Fruit fly (Drosophila melanogaster): ENCODE measurements around the gene Spp.

Spp gene

DNA sequence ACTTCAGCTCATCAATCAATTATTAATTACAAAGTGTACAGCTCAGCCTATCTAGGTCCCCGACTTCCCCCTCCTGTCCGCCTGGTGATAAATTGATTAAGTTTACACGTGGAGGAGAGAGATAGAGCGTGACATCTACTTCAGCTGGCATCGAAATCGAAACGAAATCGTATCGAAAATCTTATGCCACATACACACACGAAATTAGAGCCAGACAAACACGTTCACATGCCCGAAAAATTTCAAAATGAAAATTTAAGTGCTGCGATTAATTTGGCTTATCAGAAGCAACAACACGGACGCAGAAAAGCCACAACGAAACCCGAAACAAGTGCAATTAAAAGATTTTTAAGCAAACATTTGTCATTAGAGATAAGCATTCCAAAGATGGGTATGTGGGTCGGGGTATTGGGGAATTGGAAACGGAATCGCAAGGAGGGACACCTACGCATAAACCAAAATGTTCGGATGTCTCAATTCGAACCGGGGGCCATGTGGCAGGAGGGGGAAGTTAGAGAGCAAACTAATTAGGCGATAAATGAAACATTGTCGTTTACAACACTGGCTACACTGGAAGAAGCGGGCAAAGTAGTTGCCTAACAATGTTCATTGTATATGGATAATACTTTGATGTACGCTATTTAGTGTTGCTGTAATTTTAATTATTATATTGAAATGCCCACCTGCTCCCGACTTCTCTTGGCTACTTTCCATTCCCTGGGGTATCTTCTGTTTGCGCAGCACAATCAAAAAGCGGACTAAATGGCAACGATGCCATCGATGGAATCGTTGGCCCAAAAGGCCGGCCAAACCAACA lies 46.6 kb downstream of the Spp start (continued):
- no peak for TF ChIP-seq salm (tag; optimal IDR thresholded peaks at IDR 0.05)
- TF ChIP-seq Atf6 (GFP tag; IDR thresholded peaks at IDR 0.05), result no peak
- no peak for TF ChIP-seq Ssrp (tag; optimal IDR thresholded peaks at IDR 0.05)
- TF ChIP-seq Hmr (GFP tag; optimal IDR thresholded peaks at IDR 0.05), result no peak
- TF ChIP-seq Xbp1 (GFP tag; optimal IDR thresholded peaks at IDR 0.05), result no peak
- no peak for TF ChIP-seq CG1233 (GFP tag; optimal IDR thresholded peaks at IDR 0.05)
- no peak for TF ChIP-seq slp2 (GFP tag; optimal IDR thresholded peaks at IDR 0.05)
- no peak for TF ChIP-seq Doc2 (GFP tag; IDR thresholded peaks at IDR 0.05)
- TF ChIP-seq ro (GFP tag; IDR thresholded peaks at IDR 0.05), result no peak
- TF ChIP-seq CG10565 (GFP tag; optimal IDR thresholded peaks at IDR 0.05), result no peak
- no peak for TF ChIP-seq peb (GFP tag; IDR thresholded peaks at IDR 0.05)
- no peak for TF ChIP-seq ham (GFP tag; IDR thresholded peaks at IDR 0.05)
- TF ChIP-seq CG15269 (tag; optimal IDR thresholded peaks at IDR 0.05), result no peak
- no peak for TF ChIP-seq CG16863 (GFP tag; optimal IDR thresholded peaks at IDR 0.05)
- TF ChIP-seq ash1 (GFP tag; optimal IDR thresholded peaks at IDR 0.05), result no peak
- no peak for TF ChIP-seq scrt (GFP tag; optimal IDR thresholded peaks at IDR 0.05)
- TF ChIP-seq ttk (GFP tag; IDR thresholded peaks at IDR 0.05), result no peak; the same call in 1 of the 2 replicates
- no peak for TF ChIP-seq CG8290 (GFP tag; optimal IDR thresholded peaks at IDR 0.05)
- TF ChIP-seq CG8290 (tag; optimal IDR thresholded peaks at IDR 0.05), result no peak
- no peak for TF ChIP-seq dati (GFP tag; IDR thresholded peaks at IDR 0.05)
- TF ChIP-seq otp (GFP tag; IDR thresholded peaks at IDR 0.05), result no peak
- no peak for TF ChIP-seq CG6654 (GFP tag; optimal IDR thresholded peaks at IDR 0.05)
- no peak for TF ChIP-seq Sox100B (GFP tag; optimal IDR thresholded peaks at IDR 0.05)
- no peak for TF ChIP-seq phol (tag; optimal IDR thresholded peaks at IDR 0.05)
- TF ChIP-seq gt (GFP tag; IDR thresholded peaks at IDR 0.05), result no peak
- TF ChIP-seq sug (tag; optimal IDR thresholded peaks at IDR 0.05), result peak; percentile 31
- TF ChIP-seq CG18619 (GFP tag; optimal IDR thresholded peaks at IDR 0.05), result no peak
- TF ChIP-seq stwl (tag; optimal IDR thresholded peaks at IDR 0.05), result peak; percentile 68
- TF ChIP-seq maf-S (GFP tag; optimal IDR thresholded peaks at IDR 0.05), result no peak
- no peak for TF ChIP-seq CG18764 (GFP tag; optimal IDR thresholded peaks at IDR 0.05)
- no peak for TF ChIP-seq CG5180 (GFP tag; optimal IDR thresholded peaks at IDR 0.05)
- peak; percentile 88 for TF ChIP-seq mirr (GFP tag; optimal IDR thresholded peaks at IDR 0.05)
- TF ChIP-seq hkb (optimal IDR thresholded peaks at IDR 0.05), result no peak
- no peak for TF ChIP-seq hkb (GFP tag; IDR thresholded peaks at IDR 0.05)
- no peak for TF ChIP-seq gcm (GFP tag; optimal IDR thresholded peaks at IDR 0.05)
- no peak for TF ChIP-seq rib (GFP tag; IDR thresholded peaks at IDR 0.05)
- TF ChIP-seq ato (GFP tag; IDR thresholded peaks at IDR 0.05; ENCODE audit: partially characterized antibody), result no peak
- no peak for TF ChIP-seq HLH54F (GFP tag; optimal IDR thresholded peaks at IDR 0.05)
- TF ChIP-seq Fer2 (tag; optimal IDR thresholded peaks at IDR 0.05), result no peak
- no peak for TF ChIP-seq so (GFP tag; IDR thresholded peaks at IDR 0.05)
- no peak for TF ChIP-seq HLH4C (GFP tag; IDR thresholded peaks at IDR 0.05; ENCODE audit: partially characterized antibody)
- TF ChIP-seq Dip2 (GFP tag; IDR thresholded peaks at IDR 0.05), result no peak
- TF ChIP-seq CG10979 (tag; optimal IDR thresholded peaks at IDR 0.05), result no peak
- TF ChIP-seq chif (GFP tag; optimal IDR thresholded peaks at IDR 0.05), result peak in 1 of 2 experiments; percentile 19
- TF ChIP-seq CG6683 (GFP tag; optimal IDR thresholded peaks at IDR 0.05), result no peak
- TF ChIP-seq gem (tag; optimal IDR thresholded peaks at IDR 0.05), result peak; percentile 13
- TF ChIP-seq pros (GFP tag; optimal IDR thresholded peaks at IDR 0.05), result no peak
- no peak for TF ChIP-seq kah (GFP tag; optimal IDR thresholded peaks at IDR 0.05)
- no peak for TF ChIP-seq tio (GFP tag; optimal IDR thresholded peaks at IDR 0.05)
- TF ChIP-seq sqz (GFP tag; optimal IDR thresholded peaks at IDR 0.05), result no peak

Measured in whole organism, embryonic.